Fruit fly (Drosophila melanogaster): ENCODE results near the gene CG18180.

The CG18180 gene

DNA sequence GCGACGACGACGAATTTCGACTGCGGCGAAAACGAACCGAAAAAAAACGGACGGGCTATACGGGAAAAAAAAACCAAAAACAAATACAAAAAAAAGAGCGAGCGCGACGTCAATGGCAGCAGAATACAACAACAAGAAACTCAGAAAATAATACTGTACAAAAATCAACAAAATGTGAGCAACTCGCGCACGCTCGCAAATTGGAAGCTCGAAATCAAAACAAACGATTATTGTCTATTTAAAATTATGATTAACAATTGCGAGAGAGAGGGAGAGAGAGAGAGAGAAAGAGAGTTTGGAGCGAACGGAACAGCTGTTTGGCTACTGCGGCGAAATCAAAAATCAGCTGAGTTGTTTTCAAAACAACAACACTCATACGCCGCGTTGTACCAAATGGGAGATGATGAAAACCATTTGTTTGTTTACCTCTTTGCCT lies 34.7 kb downstream of the CG18180 start:
- no peak for TF ChIP-seq Hr78 (GFP tag; optimal IDR thresholded peaks at IDR 0.05)
- peak; percentile 43 for TF ChIP-seq Dif (GFP tag; optimal IDR thresholded peaks at IDR 0.05; ENCODE audit: partially characterized antibody)
- TF ChIP-seq usp (GFP tag; optimal IDR thresholded peaks at IDR 0.05), result no peak
- TF ChIP-seq OdsH (GFP tag; optimal IDR thresholded peaks at IDR 0.05), result peak; percentile 13
- TF ChIP-seq brk (GFP tag; optimal IDR thresholded peaks at IDR 0.05), result no peak
- peak; percentile 42 for TF ChIP-seq psq (GFP tag; optimal IDR thresholded peaks at IDR 0.05)
- peak; percentile 32 for TF ChIP-seq Hnf4 (GFP tag; optimal IDR thresholded peaks at IDR 0.05)
- no peak for TF ChIP-seq sv (GFP tag; optimal IDR thresholded peaks at IDR 0.05)
- TF ChIP-seq dl (GFP tag; optimal IDR thresholded peaks at IDR 0.05; ENCODE audit: insufficient read depth in 1 of 2, partially characterized antibody in 2 of 2), result no peak
- TF ChIP-seq Mio (GFP tag; optimal IDR thresholded peaks at IDR 0.05), result no peak
- TF ChIP-seq Rel (GFP tag; optimal IDR thresholded peaks at IDR 0.05), result peak; percentile 90
- TF ChIP-seq Rel (tag; optimal IDR thresholded peaks at IDR 0.05), result peak; percentile 74
- no peak for TF ChIP-seq dmrt93B (GFP tag; optimal IDR thresholded peaks at IDR 0.05)
- TF ChIP-seq dsf (GFP tag; optimal IDR thresholded peaks at IDR 0.05; ENCODE audit: borderline replicate concordance), result no peak
- peak; percentile 18 for TF ChIP-seq rgr (GFP tag; optimal IDR thresholded peaks at IDR 0.05)
- no peak for TF ChIP-seq Dfd (GFP tag; optimal IDR thresholded peaks at IDR 0.05)
- TF ChIP-seq N (GFP tag; optimal IDR thresholded peaks at IDR 0.05), result no peak
- TF ChIP-seq CG32264 (GFP tag; optimal IDR thresholded peaks at IDR 0.05), result peak; percentile 77
- TF ChIP-seq Abd-B (GFP tag; optimal IDR thresholded peaks at IDR 0.05), result no peak
- no peak for TF ChIP-seq Myc (optimal IDR thresholded peaks at IDR 0.05)
- peak in 1 of 2 experiments; percentile 77 for TF ChIP-seq foxo (GFP tag; optimal IDR thresholded peaks at IDR 0.05)
- peak; percentile 59 for TF ChIP-seq br (GFP tag; optimal IDR thresholded peaks at IDR 0.05)
- TF ChIP-seq pan (optimal IDR thresholded peaks at IDR 0.05), result no peak
- TF ChIP-seq Jra (GFP tag; optimal IDR thresholded peaks at IDR 0.05), result no peak
- no peak for TF ChIP-seq tai (GFP tag; optimal IDR thresholded peaks at IDR 0.05)
- TF ChIP-seq HLH106 (tag; optimal IDR thresholded peaks at IDR 0.05), result peak; percentile 25
- no peak for TF ChIP-seq CrebA (GFP tag; optimal IDR thresholded peaks at IDR 0.05; ENCODE audit: borderline replicate concordance)
- peak; percentile 93 for TF ChIP-seq Sp1 (GFP tag; optimal IDR thresholded peaks at IDR 0.05)
- TF ChIP-seq fru (GFP tag; optimal IDR thresholded peaks at IDR 0.05), result peak; percentile 9
- peak; percentile 82 for TF ChIP-seq sage (GFP tag; optimal IDR thresholded peaks at IDR 0.05)
- TF ChIP-seq Hr83 (GFP tag; optimal IDR thresholded peaks at IDR 0.05; ENCODE audit: poor library complexity, severe bottlenecking), result no peak
- TF ChIP-seq GATAd (GFP tag; optimal IDR thresholded peaks at IDR 0.05), result no peak
- TF ChIP-seq h (GFP tag; optimal IDR thresholded peaks at IDR 0.05), result peak; percentile 66
- no peak for TF ChIP-seq ey (GFP tag; optimal IDR thresholded peaks at IDR 0.05)
- peak; percentile 59 for TF ChIP-seq CG9705 (GFP tag; optimal IDR thresholded peaks at IDR 0.05)
- TF ChIP-seq Vsx2 (GFP tag; optimal IDR thresholded peaks at IDR 0.05; ENCODE audit: partially characterized antibody), result no peak
- TF ChIP-seq woc (GFP tag; optimal IDR thresholded peaks at IDR 0.05), result no peak
- no peak for TF ChIP-seq lola (GFP tag; optimal IDR thresholded peaks at IDR 0.05)
- peak; percentile 83 for TF ChIP-seq jim (GFP tag; optimal IDR thresholded peaks at IDR 0.05)

DNA sequence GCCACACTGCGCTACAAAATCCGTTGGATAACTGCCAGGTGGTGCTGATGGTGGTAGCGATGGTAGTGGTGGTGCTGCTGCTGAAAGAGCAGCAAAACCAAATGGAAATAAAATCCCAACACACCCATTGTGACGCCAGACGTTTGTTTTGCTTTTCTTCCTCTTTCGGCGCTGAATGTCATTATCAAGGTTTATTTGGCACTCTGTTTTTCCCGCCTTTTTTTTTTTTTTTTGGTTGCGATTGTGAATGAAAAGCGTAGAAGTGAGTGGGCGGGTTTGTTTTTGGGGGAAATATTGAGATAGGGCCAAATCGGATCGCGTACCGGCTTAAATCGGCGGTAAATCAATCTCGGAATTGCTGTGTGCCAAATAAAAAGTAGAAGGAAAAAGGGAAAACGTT lies 36.4 kb downstream of the CG18180 start:
- no peak for TF ChIP-seq CrebA (GFP tag; optimal IDR thresholded peaks at IDR 0.05; ENCODE audit: borderline replicate concordance)
- no peak for TF ChIP-seq Rel (GFP tag; optimal IDR thresholded peaks at IDR 0.05)
- peak; percentile 60 for TF ChIP-seq Rel (tag; optimal IDR thresholded peaks at IDR 0.05)

DNA sequence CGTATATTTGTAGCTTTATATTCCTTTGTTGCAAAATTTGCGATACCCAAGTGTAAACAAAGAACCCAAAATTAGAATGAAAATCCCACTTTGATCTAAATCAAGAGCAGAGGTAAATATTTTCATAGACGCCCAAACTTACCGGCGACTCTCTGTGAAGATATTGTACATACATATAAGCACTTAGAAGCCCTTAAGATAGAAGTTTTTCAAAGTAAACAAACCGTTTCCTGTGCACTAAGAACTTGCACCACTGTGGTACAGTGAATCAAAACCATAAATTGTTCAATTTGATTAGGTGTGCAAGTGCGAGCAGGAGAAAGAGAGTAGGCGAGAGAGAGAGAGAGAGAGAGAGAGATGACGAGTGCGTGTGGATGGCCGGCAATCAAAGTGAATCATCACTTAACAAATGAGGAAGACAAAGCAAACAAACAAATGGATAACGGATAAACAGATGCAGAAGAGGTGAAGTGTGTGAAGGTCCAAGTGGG lies 37.2 kb downstream of the CG18180 start:
- TF ChIP-seq Vsx2 (GFP tag; optimal IDR thresholded peaks at IDR 0.05; ENCODE audit: partially characterized antibody), result no peak
- TF ChIP-seq br (GFP tag; optimal IDR thresholded peaks at IDR 0.05), result peak; percentile 5
- peak; percentile 80 for TF ChIP-seq Jra (GFP tag; optimal IDR thresholded peaks at IDR 0.05)
- no peak for TF ChIP-seq Rel (GFP tag; optimal IDR thresholded peaks at IDR 0.05)
- TF ChIP-seq Rel (tag; optimal IDR thresholded peaks at IDR 0.05), result peak; percentile 5
- TF ChIP-seq ey (GFP tag; optimal IDR thresholded peaks at IDR 0.05), result peak; percentile 29
- TF ChIP-seq Hr78 (GFP tag; optimal IDR thresholded peaks at IDR 0.05), result no peak
- TF ChIP-seq GATAd (GFP tag; optimal IDR thresholded peaks at IDR 0.05), result no peak
- TF ChIP-seq sage (GFP tag; optimal IDR thresholded peaks at IDR 0.05), result no peak
- TF ChIP-seq usp (GFP tag; optimal IDR thresholded peaks at IDR 0.05), result no peak
- no peak for TF ChIP-seq sv (GFP tag; optimal IDR thresholded peaks at IDR 0.05)
- TF ChIP-seq rgr (GFP tag; optimal IDR thresholded peaks at IDR 0.05), result peak; percentile 17
- TF ChIP-seq psq (GFP tag; optimal IDR thresholded peaks at IDR 0.05), result peak; percentile 71
- TF ChIP-seq woc (GFP tag; optimal IDR thresholded peaks at IDR 0.05), result peak; percentile 25
- TF ChIP-seq N (GFP tag; optimal IDR thresholded peaks at IDR 0.05), result no peak
- no peak for TF ChIP-seq HLH106 (tag; optimal IDR thresholded peaks at IDR 0.05)
- TF ChIP-seq Dif (GFP tag; optimal IDR thresholded peaks at IDR 0.05; ENCODE audit: partially characterized antibody), result peak; percentile 54
- TF ChIP-seq foxo (GFP tag; optimal IDR thresholded peaks at IDR 0.05), result peak in 1 of 2 experiments; percentile 29
- TF ChIP-seq Abd-B (GFP tag; optimal IDR thresholded peaks at IDR 0.05), result no peak
- no peak for TF ChIP-seq CrebA (GFP tag; optimal IDR thresholded peaks at IDR 0.05; ENCODE audit: borderline replicate concordance)
- no peak for TF ChIP-seq Mio (GFP tag; optimal IDR thresholded peaks at IDR 0.05)
- TF ChIP-seq h (GFP tag; optimal IDR thresholded peaks at IDR 0.05), result peak; percentile 42

All from whole organism, wandering third instar larva.